Worm (Caenorhabditis elegans): Measurements from ENCODE around the gene F19C6.2.
A peak's percentile ranks its signal among the peaks of the same experiment; 100 is the strongest.

Gene F19C6.2

DNA sequence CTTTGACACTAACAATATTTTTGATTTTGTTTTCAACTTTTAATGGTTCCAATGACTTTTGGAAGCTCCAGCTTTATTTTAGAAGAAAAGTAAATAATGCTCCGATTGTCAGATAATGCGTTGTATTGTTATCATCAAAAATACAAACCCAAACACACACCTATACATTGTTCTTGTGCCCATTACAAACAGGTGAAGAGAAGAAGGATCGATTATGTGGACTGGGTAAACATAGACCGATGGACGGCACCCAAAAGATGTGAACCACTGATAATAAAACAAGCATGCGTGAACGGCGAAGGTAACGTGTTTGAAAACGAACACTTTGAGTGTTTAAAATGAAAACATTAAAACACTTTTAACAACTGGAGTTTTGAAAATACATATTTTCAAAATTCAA is 13.6 kb upstream of the F19C6.2 start:
- TF ChIP-seq ZK546.5 (tag; optimal IDR thresholded peaks at IDR 0.05) (no peak), nhr-11 (tag; optimal IDR thresholded peaks at IDR 0.05) (no peak), mab-5 (tag; optimal IDR thresholded peaks at IDR 0.05) (no peak), ceh-16 (tag; optimal IDR thresholded peaks at IDR 0.05) (no peak), nhr-23 (tag; optimal IDR thresholded peaks at IDR 0.05) (no peak), mdl-1 (tag; optimal IDR thresholded peaks at IDR 0.05) (no peak), nhr-21 (tag; optimal IDR thresholded peaks at IDR 0.05) (no peak)

DNA sequence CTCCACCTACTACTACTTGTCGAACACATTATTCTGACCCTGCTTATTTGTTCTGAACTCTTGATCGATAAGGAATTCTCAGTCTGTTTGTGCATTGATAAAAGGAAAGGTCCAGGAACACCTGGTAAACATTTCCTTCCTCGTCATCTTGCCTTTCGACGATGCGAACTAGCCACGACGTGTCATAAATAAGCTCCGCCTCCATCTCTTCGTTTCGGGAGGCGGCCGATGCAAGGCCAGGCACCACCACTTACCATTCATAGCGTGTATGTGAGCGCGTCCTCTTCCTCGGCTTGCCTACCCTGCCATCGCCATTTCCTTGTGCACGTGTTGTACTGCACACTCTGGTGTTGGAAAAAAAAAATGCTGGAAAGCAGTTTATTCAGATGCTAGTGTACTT is 11.9 kb upstream of the F19C6.2 start:
- no peak for TF ChIP-seq nhr-237 (tag; optimal IDR thresholded peaks at IDR 0.05)
- TF ChIP-seq skn-1 (tag; optimal IDR thresholded peaks at IDR 0.05), result no peak
- TF ChIP-seq nhr-129 (tag; optimal IDR thresholded peaks at IDR 0.05), result no peak
- peak; percentile 15 for TF ChIP-seq snpc-4 (tag; optimal IDR thresholded peaks at IDR 0.05)
- no peak for TF ChIP-seq ceh-82 (tag; optimal IDR thresholded peaks at IDR 0.05)
- TF ChIP-seq Y55F3AM.14 (GFP tag; optimal IDR thresholded peaks at IDR 0.05), result no peak
- TF ChIP-seq ztf-4 (tag; optimal IDR thresholded peaks at IDR 0.05), result no peak
- no peak for TF ChIP-seq egl-27 (tag; optimal IDR thresholded peaks at IDR 0.05)

DNA sequence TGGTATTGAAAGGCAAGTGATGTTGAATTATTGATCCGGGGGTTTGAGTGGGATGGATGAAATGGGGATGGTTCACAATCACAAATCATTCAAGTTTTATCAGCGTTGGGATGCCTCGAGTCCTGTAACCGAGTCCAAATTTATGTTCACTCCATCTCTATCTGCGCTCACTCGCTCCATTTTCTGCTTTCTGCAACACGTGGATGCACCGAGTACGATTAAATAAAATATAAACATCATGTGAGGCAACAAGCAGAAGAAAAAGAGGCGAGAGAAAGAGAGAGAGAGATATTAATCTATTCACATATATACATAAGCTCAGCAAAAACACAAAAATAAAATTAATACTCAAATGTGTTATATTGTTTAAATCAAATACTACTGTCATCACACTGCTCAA is 7.6 kb upstream of the F19C6.2 start:
- TF ChIP-seq nhr-129 (tag; optimal IDR thresholded peaks at IDR 0.05) (peak; percentile 55), sma-9 (GFP tag; optimal IDR thresholded peaks at IDR 0.05) (peak; percentile 38), sma-9 (tag; optimal IDR thresholded peaks at IDR 0.05) (no peak), peb-1 (tag; optimal IDR thresholded peaks at IDR 0.05) (no peak), elt-1 (tag; optimal IDR thresholded peaks at IDR 0.05) (no peak)

DNA sequence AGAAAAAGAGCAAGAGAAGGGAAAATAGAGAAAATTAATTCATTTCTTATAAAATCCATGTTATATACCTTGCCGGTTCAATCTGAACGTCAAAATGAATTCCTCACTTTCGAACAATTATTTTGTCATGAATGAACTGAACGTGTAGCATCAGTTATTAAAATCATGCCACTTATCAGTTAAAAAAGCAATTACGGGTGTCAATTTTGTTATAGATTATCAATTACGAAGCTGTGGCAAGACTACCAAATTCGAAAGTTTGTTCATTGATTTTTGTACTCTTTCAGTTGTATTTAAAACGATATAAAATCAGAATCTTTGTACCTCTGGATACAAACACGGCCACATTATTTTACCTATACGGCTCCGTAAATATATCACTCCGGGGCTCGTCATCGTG is 3.4 kb upstream of the F19C6.2 start:
- TF ChIP-seq ztf-11 (tag; optimal IDR thresholded peaks at IDR 0.05) (no peak), F13H6.1 (tag; optimal IDR thresholded peaks at IDR 0.05) (no peak), fos-1 (tag; optimal IDR thresholded peaks at IDR 0.05) (peak; percentile 46)

DNA sequence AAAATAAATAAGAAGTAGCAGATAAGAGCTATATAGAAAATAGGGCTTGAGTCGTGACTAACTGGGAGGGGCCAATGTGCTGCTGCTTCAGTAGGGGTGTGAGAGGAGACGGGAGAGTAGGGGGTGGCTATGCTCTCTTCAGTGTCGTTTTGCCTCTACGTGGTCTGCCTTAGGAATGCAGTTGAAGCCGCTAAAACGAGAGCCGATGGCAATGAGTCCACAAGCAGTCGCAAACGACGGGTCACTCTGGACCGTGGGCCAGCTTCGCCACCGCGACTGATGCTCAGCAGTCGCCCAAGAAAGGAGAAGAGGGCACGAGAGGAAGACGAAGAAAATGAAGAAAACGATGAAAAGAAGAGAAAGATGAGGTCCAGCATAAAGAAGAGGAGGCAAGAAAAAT is 1.5 kb upstream of the F19C6.2 start, which contains the start of gene grk-1:
Gene grk-1 (minus strand): TSS at position 17 of the 400 bp plus-strand sequence.
- TF ChIP-seq nhr-129 (tag; optimal IDR thresholded peaks at IDR 0.05), result peak; percentile 31
- peak; percentile 1 for TF ChIP-seq unc-55 (GFP tag; optimal IDR thresholded peaks at IDR 0.05)
- TF ChIP-seq ceh-16 (tag; optimal IDR thresholded peaks at IDR 0.05), result no peak

DNA sequence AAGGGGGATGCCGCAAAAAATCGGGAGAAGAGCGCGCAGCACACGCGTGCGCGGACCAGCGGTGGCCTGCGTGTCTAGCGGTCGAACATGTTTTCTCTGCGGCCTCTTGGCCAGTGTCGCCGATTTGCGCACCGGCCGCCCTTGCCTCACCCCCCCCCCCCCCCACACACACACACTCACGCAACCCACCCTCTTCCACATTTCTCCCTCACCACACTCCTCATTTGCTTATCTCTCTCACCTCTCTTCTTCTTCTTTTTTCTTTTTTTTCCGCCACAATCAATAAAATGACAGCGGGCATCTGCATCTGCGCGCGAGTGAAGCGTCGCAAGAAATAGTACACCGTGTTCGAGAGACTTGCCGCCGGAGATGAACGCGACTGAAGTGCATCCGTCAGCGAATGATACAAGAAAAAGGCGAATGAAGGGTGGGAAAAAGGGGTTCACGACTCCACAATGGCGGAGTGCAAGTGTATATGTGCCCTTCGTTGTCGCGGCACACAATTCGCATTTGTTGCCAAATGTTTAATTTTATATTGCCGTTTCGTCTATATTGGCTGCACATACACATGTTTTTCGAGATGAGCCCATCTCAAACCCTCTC is 1.0 kb upstream of the F19C6.2 start:
- no peak for TF ChIP-seq aly-2 (tag; optimal IDR thresholded peaks at IDR 0.05)
- no peak for TF ChIP-seq alr-1 (tag; optimal IDR thresholded peaks at IDR 0.05)
- TF ChIP-seq elt-3 (tag; optimal IDR thresholded peaks at IDR 0.05), result no peak
- peak; percentile 44 for TF ChIP-seq lin-13 (GFP tag; optimal IDR thresholded peaks at IDR 0.05)
- TF ChIP-seq unc-62 (GFP tag; optimal IDR thresholded peaks at IDR 0.05), result no peak
- no peak for TF ChIP-seq R02D3.7 (tag; optimal IDR thresholded peaks at IDR 0.05)
- no peak for TF ChIP-seq ZK546.5 (tag; optimal IDR thresholded peaks at IDR 0.05)
- peak; percentile 68 for TF ChIP-seq nhr-6 (tag; optimal IDR thresholded peaks at IDR 0.05)
- peak; percentile 76 for TF ChIP-seq nhr-25 (tag; optimal IDR thresholded peaks at IDR 0.05)
- TF ChIP-seq mbf-1 (tag; optimal IDR thresholded peaks at IDR 0.05), result no peak
- TF ChIP-seq nhr-23 (tag; optimal IDR thresholded peaks at IDR 0.05), result no peak
- TF ChIP-seq Y55F3AM.14 (GFP tag; optimal IDR thresholded peaks at IDR 0.05), result peak; percentile 93
- no peak for TF ChIP-seq blmp-1 (tag; optimal IDR thresholded peaks at IDR 0.05; ENCODE audit: insufficient read depth)
- peak; percentile 13 for TF ChIP-seq ceh-16 (tag; optimal IDR thresholded peaks at IDR 0.05)
- peak; percentile 68 for TF ChIP-seq nhr-21 (tag; optimal IDR thresholded peaks at IDR 0.05)
- TF ChIP-seq gmeb-1 (tag; optimal IDR thresholded peaks at IDR 0.05), result peak; percentile 58
- peak; percentile 32 for TF ChIP-seq ceh-82 (tag; optimal IDR thresholded peaks at IDR 0.05)
- no peak for TF ChIP-seq nhr-12 (tag; optimal IDR thresholded peaks at IDR 0.05)
- TF ChIP-seq unc-55 (GFP tag; optimal IDR thresholded peaks at IDR 0.05), result peak; percentile 60
- no peak for TF ChIP-seq ztf-1 (GFP tag; conservative IDR thresholded peaks at IDR 0.05)
- peak; percentile 62 for TF ChIP-seq sma-3 (GFP tag; optimal IDR thresholded peaks at IDR 0.05)
- peak; percentile 68 for TF ChIP-seq C34F6.9 (tag; optimal IDR thresholded peaks at IDR 0.05)
- peak; percentile 70 for TF ChIP-seq mab-5 (tag; optimal IDR thresholded peaks at IDR 0.05)
- peak; percentile 63 for TF ChIP-seq sma-9 (GFP tag; optimal IDR thresholded peaks at IDR 0.05)
- no peak for TF ChIP-seq sma-9 (tag; optimal IDR thresholded peaks at IDR 0.05)
- peak; percentile 2 for TF ChIP-seq ztf-4 (tag; optimal IDR thresholded peaks at IDR 0.05)
- TF ChIP-seq skn-1 (tag; optimal IDR thresholded peaks at IDR 0.05), result no peak
- TF ChIP-seq nhr-77 (tag; optimal IDR thresholded peaks at IDR 0.05), result no peak
- TF ChIP-seq crh-2 (tag; optimal IDR thresholded peaks at IDR 0.05), result peak; percentile 77
- no peak for TF ChIP-seq nhr-237 (tag; optimal IDR thresholded peaks at IDR 0.05)
- TF ChIP-seq peb-1 (tag; optimal IDR thresholded peaks at IDR 0.05), result peak; percentile 83
- TF ChIP-seq nhr-10 (tag; optimal IDR thresholded peaks at IDR 0.05), result no peak
- no peak for TF ChIP-seq dmd-4 (tag; optimal IDR thresholded peaks at IDR 0.05)
- peak; percentile 76 for TF ChIP-seq fos-1 (tag; optimal IDR thresholded peaks at IDR 0.05)

Measured in whole organism, L2 larva.